Worm (Caenorhabditis elegans) whole organism, L1 larva: ENCODE results near the gene Y62F5A.9.

Experiments used
- egl-27 ChIP-seq, 2 experiments: fragments of 150-350 bp in 1 of 2; sonication (generic microtip); optimal IDR thresholded peaks; 3 replicates each; lab custom pipeline; 2017 to 2018; ENCODE audit warnings: missing biosample characterization in 2 of 2, missing genetic modification characterization in 2 of 2, missing genetic modification reagents in 2 of 2
- elt-2 ChIP-seq: sonication (generic microtip); optimal IDR thresholded peaks from 2 replicates; lab custom pipeline; 2016; ENCODE audit warnings: missing genetic modification characterization, mild to moderate bottlenecking, inconsistent platforms, missing compliant biosample characterization, missing genetic modification reagents
- elt-3 ChIP-seq, 6 experiments: fragments of 150-350 bp in 1 of 6; sonication (generic microtip); optimal IDR thresholded peaks; 2 replicates each; lab custom pipeline; 2017 to 2018; ENCODE audit warnings: missing biosample characterization in 6 of 6, missing genetic modification characterization in 6 of 6, inconsistent platforms in 1 of 6
- fos-1 ChIP-seq: fragments of 150-350 bp; optimal IDR thresholded peaks from 2 replicates; lab custom pipeline; 2014; ENCODE audit warnings: missing biosample characterization, missing genetic modification characterization
- grh-1 ChIP-seq: fragments of 200-800 bp; sonication (Bioruptor generic); IDR thresholded peaks from 2 replicates; pipeline ENCODE4 v1.3.6; 2022; ENCODE audit warnings: missing genetic modification reagents, missing genetic modification characterization, missing compliant biosample characterization
- nhr-11 ChIP-seq: fragments of 150-350 bp; optimal IDR thresholded peaks from 2 replicates; lab custom pipeline; 2014; ENCODE audit warnings: missing biosample characterization, missing genetic modification characterization
- nhr-28 ChIP-seq: fragments of 150-350 bp; optimal IDR thresholded peaks from 2 replicates; lab custom pipeline; 2014; ENCODE audit warnings: missing biosample characterization, missing genetic modification characterization
- nhr-76 ChIP-seq: sonication (generic microtip); optimal IDR thresholded peaks from 2 replicates; lab custom pipeline; 2017; ENCODE audit warnings: missing biosample characterization, missing genetic modification characterization
- nhr-77 ChIP-seq: fragments of 150-350 bp; optimal IDR thresholded peaks from 2 replicates; lab custom pipeline; 2014; ENCODE audit warnings: missing biosample characterization, missing genetic modification characterization
- nhr-85 ChIP-seq: sonication (generic microtip); peaks from one replicate; lab custom pipeline; 2016; ENCODE audit warnings: missing genetic modification characterization, inconsistent platforms, missing compliant biosample characterization
- nhr-90 ChIP-seq: sonication (generic microtip); optimal IDR thresholded peaks from 2 replicates; lab custom pipeline; 2016; ENCODE audit warnings: mild to moderate bottlenecking, missing genetic modification characterization, missing compliant biosample characterization; ENCODE audit not compliant: poor library complexity

- TF ChIP-seq egl-27 (tag; optimal IDR thresholded peaks at IDR 0.05; lab: Kevin White, UChicago) (no peak), nhr-77 (tag; lab: Kevin White, UChicago) (no peak), nhr-76 (tag; lab: Kevin White, UChicago) (no peak), nhr-90 (no peak), grh-1 (GFP tag; lab: Robert Waterston, UW) (no peak), nhr-85 (tag; lab: Kevin White, UChicago) (no peak), elt-2 (no peak), elt-3 (tag; optimal IDR thresholded peaks at IDR 0.05; lab: Kevin White, UChicago) (no peak), fos-1 (tag; lab: Kevin White, UChicago) (no peak), nhr-28 (tag; lab: Kevin White, UChicago) (no peak), nhr-11 (tag; lab: Kevin White, UChicago) (no peak)
Measured at ce11 chrII:11588304-11588703, 49.7 kb upstream of the Y62F5A.9 start.
